Worm (Caenorhabditis elegans): ENCODE measurements around the gene pqn-75.
A peak's percentile ranks its signal among the peaks of the same experiment; 100 is the strongest.

Gene pqn-75

DNA sequence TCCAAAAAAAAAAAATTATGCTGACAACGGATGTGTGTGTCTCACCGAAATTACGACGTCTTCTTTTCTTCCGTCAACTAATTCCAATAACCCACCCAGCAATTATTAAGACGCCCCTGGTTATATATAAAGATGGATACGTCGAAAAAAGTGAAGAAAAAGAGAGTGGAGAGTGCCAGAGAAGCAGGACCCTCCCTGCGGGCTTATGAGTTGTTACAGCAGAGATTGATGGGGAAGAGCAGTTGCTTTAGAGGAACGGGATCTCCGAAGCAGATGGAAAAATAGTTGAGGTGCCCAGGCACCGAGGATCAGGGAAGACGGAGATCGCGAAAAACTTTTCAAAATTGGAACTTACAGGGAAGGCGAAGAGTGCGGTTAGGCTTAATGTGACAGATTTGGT lies 16.8 kb upstream of the pqn-75 start:
- TF ChIP-seq zip-11 (GFP tag; IDR thresholded peaks at IDR 0.05): no peak
- no peak for TF ChIP-seq lin-15B (tag; optimal IDR thresholded peaks at IDR 0.05)
- TF ChIP-seq unc-62 (GFP tag; optimal IDR thresholded peaks at IDR 0.05 in 1 of 2): peak in 1 of 2 experiments; percentile 11
- TF ChIP-seq unc-62 (tag; optimal IDR thresholded peaks at IDR 0.05): no peak

DNA sequence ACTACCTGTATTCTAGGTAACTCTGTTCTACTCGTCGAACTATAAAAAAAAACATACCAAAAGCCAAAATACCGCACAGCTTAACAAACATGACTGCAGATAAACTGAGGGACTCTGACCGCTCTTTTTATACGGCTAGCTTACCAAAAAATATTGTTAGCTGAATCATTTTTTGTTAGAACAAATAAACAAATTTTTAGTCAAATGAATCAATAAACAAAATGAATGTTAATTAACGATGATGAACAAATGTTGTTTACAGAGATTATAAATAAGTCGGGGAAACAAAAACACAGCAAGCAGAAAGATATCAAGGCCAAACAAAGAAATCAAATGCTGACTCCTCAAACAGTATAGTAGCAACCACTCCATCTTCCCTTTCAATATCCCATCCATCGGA lies 8.6 kb upstream of the pqn-75 start, which contains the start of gene ilys-6:
Gene ilys-6 (minus strand): TSS at position 101 of the 400 bp plus-strand sequence.
- no peak for TF ChIP-seq lin-1 (GFP tag; IDR thresholded peaks at IDR 0.05)
- TF ChIP-seq F37D6.2 (tag; optimal IDR thresholded peaks at IDR 0.05): no peak
- no peak for TF ChIP-seq saeg-2 (GFP tag; IDR thresholded peaks at IDR 0.05)
- no peak for TF ChIP-seq mes-2 (tag; optimal IDR thresholded peaks at IDR 0.05; ENCODE audit: poor library complexity, severe bottlenecking)
- TF ChIP-seq ceh-44 (GFP tag; IDR thresholded peaks at IDR 0.05): no peak
- no peak for TF ChIP-seq zip-2 (tag; optimal IDR thresholded peaks at IDR 0.05)
- no peak for TF ChIP-seq T26A8.4 (GFP tag; IDR thresholded peaks at IDR 0.05)
- TF ChIP-seq lsy-2 (tag; optimal IDR thresholded peaks at IDR 0.05): no peak
- TF ChIP-seq Y5F2A.4 (GFP tag; optimal IDR thresholded peaks at IDR 0.05): no peak
- TF ChIP-seq Y75B8A.6 (GFP tag; IDR thresholded peaks at IDR 0.05): no peak
- no peak for TF ChIP-seq tra-1 (GFP tag; IDR thresholded peaks at IDR 0.05)
- no peak for TF ChIP-seq lir-3 (tag; optimal IDR thresholded peaks at IDR 0.05)
- TF ChIP-seq ceh-82 (tag; optimal IDR thresholded peaks at IDR 0.05): no peak
- no peak for TF ChIP-seq D1046.2 (GFP tag; IDR thresholded peaks at IDR 0.05)
- no peak for TF ChIP-seq nhr-77 (tag; optimal IDR thresholded peaks at IDR 0.05)
- no peak for TF ChIP-seq duxl-1 (tag; optimal IDR thresholded peaks at IDR 0.05; ENCODE audit: poor library complexity)
- TF ChIP-seq nhr-6 (tag; optimal IDR thresholded peaks at IDR 0.05): no peak

DNA sequence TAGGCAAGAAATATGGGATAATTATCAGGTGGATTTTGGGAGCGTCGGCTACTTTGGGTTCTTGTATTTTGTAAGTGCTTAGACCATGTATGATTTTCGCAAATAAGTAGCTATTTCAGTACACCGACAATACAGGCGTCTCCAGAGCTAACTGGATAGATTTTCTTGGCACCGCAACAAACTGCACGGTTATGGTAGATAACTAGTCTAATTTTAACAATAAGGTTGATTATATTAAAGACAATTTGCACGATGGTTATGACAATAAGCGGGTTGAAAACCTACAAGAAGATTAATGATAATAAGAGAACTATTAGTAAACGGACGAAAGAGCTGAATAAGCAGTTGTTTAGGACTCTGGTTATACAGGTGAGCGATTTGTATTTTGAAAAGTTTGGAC lies 4.8 kb upstream of the pqn-75 start:
- no peak for TF ChIP-seq F44E2.7 (GFP tag; IDR thresholded peaks at IDR 0.05)
- TF ChIP-seq fkh-10 (GFP tag; optimal IDR thresholded peaks at IDR 0.05): no peak
- TF ChIP-seq skn-1 (tag; optimal IDR thresholded peaks at IDR 0.05): no peak
- TF ChIP-seq daf-19 (GFP tag; conservative IDR thresholded peaks at IDR 0.05): no peak
- TF ChIP-seq unc-62 (GFP tag; optimal IDR thresholded peaks at IDR 0.05 in 1 of 2): peak in 1 of 2 experiments; percentile 95
- TF ChIP-seq unc-62 (tag; optimal IDR thresholded peaks at IDR 0.05): no peak
- TF ChIP-seq tag-97 (GFP tag; IDR thresholded peaks at IDR 0.05): no peak

DNA sequence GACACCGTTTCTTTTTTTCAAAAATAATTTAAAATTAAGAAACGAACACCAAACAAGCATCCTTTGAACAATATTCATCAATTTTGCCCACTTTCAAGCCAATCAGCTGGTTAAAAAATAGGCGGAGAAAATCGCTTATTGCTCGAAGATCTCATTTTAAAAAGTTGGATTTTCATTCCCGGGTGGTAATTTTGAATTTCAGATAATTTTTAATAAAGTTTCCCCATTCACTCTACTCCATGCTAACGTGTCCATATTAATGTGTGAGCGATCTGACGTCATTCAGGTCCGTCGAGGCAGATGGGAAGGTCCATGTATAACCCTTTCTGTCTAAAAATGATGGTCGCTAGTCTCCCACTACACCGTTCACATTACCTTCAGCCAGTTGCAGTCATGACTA lies 3.6 kb upstream of the pqn-75 start, which contains the start of gene fbxb-55:
Gene fbxb-55 (plus strand): TSS at position 301 of the 400 bp plus-strand sequence.
- TF ChIP-seq nhr-6 (tag; optimal IDR thresholded peaks at IDR 0.05) (no peak), mep-1 (tag; optimal IDR thresholded peaks at IDR 0.05) (no peak)

DNA sequence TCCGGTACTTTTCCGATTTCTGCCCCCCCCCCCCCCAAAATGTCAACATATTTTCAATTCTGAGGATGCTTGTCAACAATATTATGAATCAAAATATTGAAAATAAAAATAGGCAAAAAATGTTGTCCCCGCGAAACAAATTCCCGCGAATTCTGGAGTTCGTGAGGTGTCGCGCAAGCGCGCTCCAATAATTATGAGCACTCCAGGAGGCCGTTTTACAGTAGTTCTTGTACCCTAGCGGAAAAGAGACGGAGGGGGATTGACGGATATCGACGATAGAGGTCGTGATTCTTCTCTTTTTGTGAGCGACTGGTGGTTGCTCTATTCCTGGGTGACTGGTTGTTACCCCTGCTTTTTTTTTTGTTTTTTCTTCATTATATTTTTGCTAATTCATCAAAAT lies 1.3 kb upstream of the pqn-75 start:
- no peak for TF ChIP-seq aly-2 (tag; optimal IDR thresholded peaks at IDR 0.05)
- TF ChIP-seq sdz-12 (GFP tag; optimal IDR thresholded peaks at IDR 0.05): no peak
- TF ChIP-seq tra-1 (GFP tag; IDR thresholded peaks at IDR 0.05): no peak
- no peak for TF ChIP-seq daf-8 (GFP tag; IDR thresholded peaks at IDR 0.05)
- TF ChIP-seq F44E2.7 (GFP tag; IDR thresholded peaks at IDR 0.05): no peak
- TF ChIP-seq F10B5.3 (tag; optimal IDR thresholded peaks at IDR 0.05): no peak
- no peak for TF ChIP-seq dve-1 (tag; optimal IDR thresholded peaks at IDR 0.05; ENCODE audit: insufficient read depth)
- TF ChIP-seq Y105C5A.15 (GFP tag; IDR thresholded peaks at IDR 0.05): no peak
- no peak for TF ChIP-seq pqm-1 (tag; optimal IDR thresholded peaks at IDR 0.05)
- no peak for TF ChIP-seq R02D3.7 (tag; optimal IDR thresholded peaks at IDR 0.05)
- no peak for TF ChIP-seq zag-1 (tag; optimal IDR thresholded peaks at IDR 0.05)

Measured in whole organism, L4 larva.